Fruit fly (Drosophila melanogaster) whole organism, adult: ENCODE results near the gene Or85a.

ENCODE experiments used
- CG5204 ChIP-seq: fragments of 200-800 bp; sonication (Bioruptor generic); optimal IDR thresholded peaks from 2 replicates; lab custom pipeline; 2016; ENCODE audit warnings: missing biosample characterization, missing genetic modification characterization
- Crg-1 ChIP-seq: fragments of 200-800 bp; sonication (Bioruptor generic); optimal IDR thresholded peaks from 2 replicates; lab custom pipeline; 2016; ENCODE audit warnings: missing biosample characterization, missing genetic modification characterization
- Hr96 ChIP-seq: fragments of 200-800 bp; sonication (Bioruptor generic); optimal IDR thresholded peaks from 2 replicates; lab custom pipeline; 2016; ENCODE audit warnings: missing biosample characterization, missing genetic modification characterization
- cic ChIP-seq: fragments of 200-800 bp; sonication (Bioruptor generic); optimal IDR thresholded peaks from 2 replicates; lab custom pipeline; 2017; ENCODE audit warnings: missing biosample characterization, mild to moderate bottlenecking, missing genetic modification characterization, moderate library complexity
- kay ChIP-seq: fragments of 200-800 bp; sonication (Bioruptor generic); peaks from one replicate; lab custom pipeline; 2016; ENCODE audit warnings: missing biosample characterization, missing genetic modification characterization, borderline replicate concordance
- pad ChIP-seq: fragments of 200-800 bp; sonication (Bioruptor generic); optimal IDR thresholded peaks from 3 replicates; lab custom pipeline; 2017; ENCODE audit warnings: missing biosample characterization, missing genetic modification characterization, mild to moderate bottlenecking, moderate library complexity, missing genetic modification reagents

- TF ChIP-seq CG5204 (GFP tag; lab: Kevin White, UChicago) = no peak
- TF ChIP-seq pad (GFP tag; lab: Kevin White, UChicago) = no peak
- no peak for TF ChIP-seq kay (GFP tag; lab: Kevin White, UChicago)
- no peak for TF ChIP-seq Crg-1 (GFP tag; lab: Kevin White, UChicago)
- no peak for TF ChIP-seq Hr96 (GFP tag; lab: Kevin White, UChicago)
- TF ChIP-seq cic = no peak
Measured at dm6 chr3R:8368553-8368952, 47.0 kb downstream of the Or85a start.
